Worm (Caenorhabditis elegans) whole organism, L4 larva: ENCODE measurements around the gene try-9.

Experiments
- R02D3.7 ChIP-seq: fragments of 150-350 bp; sonication (generic microtip); optimal IDR thresholded peaks from 3 replicates; lab custom pipeline; 2014; ENCODE audit warnings: missing biosample characterization, missing genetic modification characterization
- ceh-32 ChIP-seq: sonication (generic microtip); optimal IDR thresholded peaks from 2 replicates; lab custom pipeline; 2016; ENCODE audit warnings: mild to moderate bottlenecking, missing genetic modification characterization, missing compliant biosample characterization; ENCODE audit not compliant: poor library complexity
- ceh-62 ChIP-seq: sonication (generic microtip); optimal IDR thresholded peaks from 2 replicates; lab custom pipeline; 2017; ENCODE audit warnings: missing biosample characterization, missing genetic modification characterization
- ceh-82 ChIP-seq: sonication (generic microtip); optimal IDR thresholded peaks from 2 replicates; lab custom pipeline; 2017; ENCODE audit warnings: missing biosample characterization, missing genetic modification characterization
- dpl-1 ChIP-seq: fragments of 150-350 bp; optimal IDR thresholded peaks from 2 replicates; lab custom pipeline; 2014; ENCODE audit warnings: missing biosample characterization, missing genetic modification reagents, missing genetic modification characterization
- lin-38 ChIP-seq: fragments of 200-800 bp; sonication (Bioruptor generic); IDR thresholded peaks from 2 replicates; pipeline ENCODE4 v1.3.6; 2022; ENCODE audit warnings: missing genetic modification reagents, missing genetic modification characterization, missing compliant biosample characterization
- nhr-25 ChIP-seq: sonication (generic microtip); optimal IDR thresholded peaks from 2 replicates; lab custom pipeline; 2017; ENCODE audit warnings: missing genetic modification characterization, mild to moderate bottlenecking, missing compliant biosample characterization, antibody characterized with exemption, moderate library complexity, borderline replicate concordance; ENCODE audit not compliant: insufficient read depth
- nhr-41 ChIP-seq: fragments of 200-800 bp; sonication (Bioruptor generic); IDR thresholded peaks from 2 replicates; pipeline ENCODE4 v1.3.6; 2022; ENCODE audit warnings: missing genetic modification reagents, missing genetic modification characterization, missing compliant biosample characterization
- snpc-4 ChIP-seq: fragments of 150-350 bp; optimal IDR thresholded peaks from 2 replicates; lab custom pipeline; 2014; ENCODE audit warnings: missing biosample characterization, missing genetic modification characterization
- unc-130 ChIP-seq: sonication (generic microtip); optimal IDR thresholded peaks from 2 replicates; lab custom pipeline; 2016; ENCODE audit warnings: missing genetic modification reagents, missing genetic modification characterization, missing compliant biosample characterization

- TF ChIP-seq ceh-62 (tag; lab: Kevin White, UChicago) (no peak), nhr-41 (GFP tag; lab: Robert Waterston, UW) (no peak), R02D3.7 (tag; lab: Kevin White, UChicago) (no peak), dpl-1 (GFP tag; lab: Kevin White, UChicago) (no peak), ceh-82 (no peak), unc-130 (GFP tag; lab: Kevin White, UChicago) (no peak), snpc-4 (no peak), nhr-25 (tag; lab: Kevin White, UChicago) (no peak), lin-38 (GFP tag; lab: Robert Waterston, UW) (no peak), ceh-32 (tag; lab: Kevin White, UChicago) (no peak)
Measured at ce11 chrII:4405358-4405757, 37.3 kb downstream of the try-9 start, which contains the start of gene ZK430.5.
